Worm (Caenorhabditis elegans): ENCODE data around the gene B0250.18.

B0250.18 gene

DNA sequence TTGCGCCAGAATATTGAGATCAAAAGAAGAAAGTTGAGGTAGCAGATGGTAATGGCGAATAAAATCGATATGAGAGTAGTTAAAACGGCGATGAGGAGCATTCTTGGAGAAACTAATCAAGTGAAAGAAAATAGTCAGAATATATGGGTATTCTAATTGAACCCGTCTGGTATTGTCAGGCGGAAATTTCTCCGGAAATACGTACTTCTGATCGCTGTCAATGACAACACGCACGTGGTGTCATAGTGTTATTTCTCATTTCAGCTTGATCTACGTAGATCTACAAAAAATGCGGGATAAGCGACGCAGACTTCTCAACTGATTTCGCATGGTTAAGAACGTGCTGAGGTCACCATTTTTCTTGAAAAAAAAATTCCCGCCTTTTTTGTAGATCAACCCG, 31.7 kb upstream of the B0250.18 start, which contains the start of gene srbc-79:
TSS of gene srbc-79 (minus strand) at position 101 of the 400 bp plus-strand sequence.
- TF ChIP-seq Y56A3A.18 (GFP tag; IDR thresholded peaks at IDR 0.05) (no peak), chd-7 (tag; optimal IDR thresholded peaks at IDR 0.05) (no peak), aptf-2 (GFP tag; conservative IDR thresholded peaks at IDR 0.05) (no peak), F23B12.7 (tag; optimal IDR thresholded peaks at IDR 0.05; ENCODE audit: insufficient read depth) (no peak), snpc-1.3 (tag; optimal IDR thresholded peaks at IDR 0.05; ENCODE audit: insufficient read depth) (no peak), ceh-100 (GFP tag; IDR thresholded peaks at IDR 0.05) (no peak), madf-6 (GFP tag; IDR thresholded peaks at IDR 0.05) (no peak), let-607 (tag; optimal IDR thresholded peaks at IDR 0.05) (no peak), K11D2.4 (GFP tag; IDR thresholded peaks at IDR 0.05) (no peak), bed-2 (GFP tag; IDR thresholded peaks at IDR 0.05) (no peak), mel-28 (tag; optimal IDR thresholded peaks at IDR 0.05; ENCODE audit: borderline replicate concordance) (no peak), rcor-1 (GFP tag; IDR thresholded peaks at IDR 0.05) (no peak), hrde-1 (tag; optimal IDR thresholded peaks at IDR 0.05; ENCODE audit: borderline replicate concordance) (no peak), Y53F4B.3 (GFP tag; IDR thresholded peaks at IDR 0.05) (no peak), mxl-1 (tag; optimal IDR thresholded peaks at IDR 0.05) (no peak), zim-3 (tag; optimal IDR thresholded peaks at IDR 0.05) (no peak), dpl-1 (GFP tag; optimal IDR thresholded peaks at IDR 0.05) (no peak), F37B4.10 (GFP tag; IDR thresholded peaks at IDR 0.05) (no peak), tbp1 (GFP tag; optimal IDR thresholded peaks at IDR 0.05) (no peak)

DNA sequence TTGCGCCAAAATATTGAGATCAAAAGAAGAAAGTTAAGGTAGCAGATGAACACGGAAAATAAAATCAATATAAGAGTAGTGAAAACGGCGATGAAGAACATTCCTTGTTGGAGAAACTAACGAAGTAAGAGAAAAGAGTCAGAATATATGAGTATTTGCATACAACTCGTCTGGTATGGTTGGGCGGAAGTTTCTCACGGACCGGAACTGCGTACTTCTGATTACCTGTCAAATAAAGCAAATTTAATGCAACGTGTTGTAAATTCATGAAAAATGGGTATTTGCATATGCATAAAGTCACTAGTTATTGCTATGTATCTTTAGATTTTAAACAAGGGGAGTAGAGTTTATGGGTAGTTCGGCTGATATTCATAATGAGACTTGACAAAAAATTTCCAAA, 28.4 kb upstream of the B0250.18 start, which contains the start of gene srbc-78:
TSS of gene srbc-78 (minus strand) at position 101 of the 400 bp plus-strand sequence.
- TF ChIP-seq Y53F4B.3 (GFP tag; IDR thresholded peaks at IDR 0.05) (no peak), dpff-1 (tag; optimal IDR thresholded peaks at IDR 0.05) (no peak), ceh-40 (GFP tag; IDR thresholded peaks at IDR 0.05) (no peak), attf-6 (GFP tag; IDR thresholded peaks at IDR 0.05) (no peak), D2030.7 (GFP tag; IDR thresholded peaks at IDR 0.05) (no peak), tbp1 (GFP tag; optimal IDR thresholded peaks at IDR 0.05) (no peak), nfya-1 (tag; optimal IDR thresholded peaks at IDR 0.05; ENCODE audit: borderline replicate concordance, insufficient read depth) (no peak), F57C9.4 (tag; optimal IDR thresholded peaks at IDR 0.05) (no peak), lir-1 (GFP tag; conservative IDR thresholded peaks at IDR 0.05) (no peak), dox-1 (GFP tag; IDR thresholded peaks at IDR 0.05) (no peak), Y95B8A.8 (GFP tag; IDR thresholded peaks at IDR 0.05) (no peak), ama-1 (optimal IDR thresholded peaks at IDR 0.05) (no peak), ama-1 (GFP tag; optimal IDR thresholded peaks at IDR 0.05) (no peak), ztf-26 (tag; optimal IDR thresholded peaks at IDR 0.05) (no peak), F22D6.2 (tag; optimal IDR thresholded peaks at IDR 0.05) (no peak), mes-4 (tag; optimal IDR thresholded peaks at IDR 0.05) (no peak), F39B2.1 (GFP tag; IDR thresholded peaks at IDR 0.05) (no peak), ztf-25 (GFP tag; IDR thresholded peaks at IDR 0.05) (no peak), hlh-12 (tag; optimal IDR thresholded peaks at IDR 0.05) (no peak), lin-26 (GFP tag; IDR thresholded peaks at IDR 0.05) (no peak), rpc-1 (optimal IDR thresholded peaks at IDR 0.05) (no peak), rpc-1 (tag; optimal IDR thresholded peaks at IDR 0.05) (no peak)

- TF ChIP-seq F57C9.4 (tag; optimal IDR thresholded peaks at IDR 0.05) (no peak), mcd-1 (GFP tag; IDR thresholded peaks at IDR 0.05) (no peak), ets-4 (GFP tag; optimal IDR thresholded peaks at IDR 0.05) (no peak), attf-6 (GFP tag; IDR thresholded peaks at IDR 0.05) (no peak), egrh-3 (GFP tag; IDR thresholded peaks at IDR 0.05) (no peak), rcor-1 (GFP tag; IDR thresholded peaks at IDR 0.05) (no peak)
Observed at ce11 chrV:20486549-20486948, 25.8 kb upstream of the B0250.18 start.

Measured in whole organism, young adult.